Worm (Caenorhabditis elegans): ENCODE data around the gene C50F4.10.

DNA sequence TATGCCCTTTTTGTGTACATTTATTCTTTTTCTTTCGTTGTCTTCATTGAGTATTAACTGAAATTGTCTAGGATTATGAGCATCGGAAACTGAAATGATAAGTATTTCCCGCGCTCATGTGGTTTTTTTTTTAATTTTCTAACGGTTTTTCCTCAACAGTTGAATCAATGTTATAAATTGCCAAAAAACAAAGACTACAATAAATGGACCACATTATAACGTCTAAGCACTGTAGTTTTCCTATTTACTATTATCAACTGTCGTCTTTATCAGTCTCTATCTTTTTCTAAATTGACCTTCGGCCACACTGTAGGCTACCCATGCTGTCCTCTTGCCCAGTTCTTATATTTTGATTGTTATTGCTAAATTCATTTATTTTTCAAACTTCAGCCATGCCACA, 23.6 kb downstream of the C50F4.10 start, which contains the start of gene acs-14:
- TF ChIP-seq ceh-79 (tag; optimal IDR thresholded peaks at IDR 0.05) (no peak), lsl-1 (GFP tag; optimal IDR thresholded peaks at IDR 0.05) (no peak), ets-4 (GFP tag; optimal IDR thresholded peaks at IDR 0.05) (no peak), K11D2.4 (GFP tag; IDR thresholded peaks at IDR 0.05) (no peak), atf-7 (tag; optimal IDR thresholded peaks at IDR 0.05) (no peak)

All from whole organism, young adult.